Worm (Caenorhabditis elegans) whole organism, late embryonic: ENCODE results near the gene vps-53.
A peak's percentile ranks its signal among the peaks of the same experiment; 100 is the strongest.

ENCODE experiments used
- F13H6.1 ChIP-seq: sonication (generic microtip); optimal IDR thresholded peaks from 2 replicates; lab custom pipeline; 2016; ENCODE audit warnings: missing genetic modification characterization, missing compliant biosample characterization
- K02D7.2 ChIP-seq: sonication (generic microtip); optimal IDR thresholded peaks from 2 replicates; lab custom pipeline; 2017; ENCODE audit warnings: mild to moderate bottlenecking, missing genetic modification characterization, missing compliant biosample characterization
- K09A11.1 ChIP-seq: sonication (generic microtip); optimal IDR thresholded peaks from 2 replicates; lab custom pipeline; 2017; ENCODE audit warnings: antibody characterized with exemption, mild to moderate bottlenecking, missing genetic modification characterization, missing compliant biosample characterization; ENCODE audit not compliant: insufficient read depth
- ahr-1 ChIP-seq: sonication (generic microtip); optimal IDR thresholded peaks from 2 replicates; lab custom pipeline; 2016; ENCODE audit warnings: missing genetic modification characterization, missing compliant biosample characterization
- ama-1 ChIP-seq: fragments of 150-350 bp; optimal IDR thresholded peaks from 2 replicates; lab custom pipeline; 2014
- ceh-18 ChIP-seq: sonication (generic microtip); optimal IDR thresholded peaks from 2 replicates; lab custom pipeline; 2016; ENCODE audit warnings: missing genetic modification characterization, missing compliant biosample characterization
- ceh-22 ChIP-seq: sonication (generic microtip); optimal IDR thresholded peaks from 2 replicates; lab custom pipeline; 2017; ENCODE audit warnings: missing biosample characterization, missing genetic modification characterization
- ceh-30 ChIP-seq: fragments of 150-350 bp; optimal IDR thresholded peaks from 2 replicates; lab custom pipeline; 2014; ENCODE audit warnings: missing biosample characterization, missing genetic modification characterization
- ceh-31 ChIP-seq: sonication (generic microtip); optimal IDR thresholded peaks from 2 replicates; lab custom pipeline; 2016; ENCODE audit warnings: missing genetic modification characterization, missing compliant biosample characterization
- ceh-9 ChIP-seq: sonication (generic microtip); optimal IDR thresholded peaks from 2 replicates; lab custom pipeline; 2016; ENCODE audit warnings: mild to moderate bottlenecking, missing genetic modification characterization, inconsistent platforms, missing compliant biosample characterization
- dve-1 ChIP-seq: sonication (generic microtip); optimal IDR thresholded peaks from 2 replicates; lab custom pipeline; 2017; ENCODE audit warnings: antibody characterized with exemption, mild to moderate bottlenecking, missing genetic modification characterization, missing compliant biosample characterization
- eyg-1 ChIP-seq: sonication (generic microtip); optimal IDR thresholded peaks from 2 replicates; lab custom pipeline; 2016; ENCODE audit warnings: missing genotype, missing genetic modification characterization, missing compliant biosample characterization
- fax-1 ChIP-seq: sonication (generic microtip); optimal IDR thresholded peaks from 2 replicates; lab custom pipeline; 2016; ENCODE audit warnings: missing genotype, missing genetic modification characterization, missing compliant biosample characterization
- fkh-6 ChIP-seq: sonication (generic microtip); optimal IDR thresholded peaks from 2 replicates; lab custom pipeline; 2016; ENCODE audit warnings: missing genetic modification characterization, missing compliant biosample characterization
- gmeb-2 ChIP-seq: sonication (generic microtip); optimal IDR thresholded peaks from 2 replicates; lab custom pipeline; 2016; ENCODE audit warnings: missing genetic modification characterization, inconsistent platforms, missing compliant biosample characterization
- hlh-13 ChIP-seq: fragments of 200-800 bp; sonication (Bioruptor generic); optimal IDR thresholded peaks from 2 replicates; lab custom pipeline; 2018; ENCODE audit warnings: mild to moderate bottlenecking, missing genetic modification characterization, missing compliant biosample characterization
- hlh-15 ChIP-seq: sonication (generic microtip); optimal IDR thresholded peaks from 2 replicates; lab custom pipeline; 2016; ENCODE audit warnings: missing genetic modification characterization, missing compliant biosample characterization
- hlh-8 ChIP-seq: sonication (generic microtip); optimal IDR thresholded peaks from 2 replicates; lab custom pipeline; 2016; ENCODE audit warnings: missing genotype, missing genetic modification characterization, missing compliant biosample characterization
- lim-6 ChIP-seq: sonication (generic microtip); optimal IDR thresholded peaks from 2 replicates; lab custom pipeline; 2016; ENCODE audit warnings: missing genetic modification characterization, missing compliant biosample characterization
- lin-11 ChIP-seq: fragments of 200-800 bp; sonication (Bioruptor generic); optimal IDR thresholded peaks from 2 replicates; lab custom pipeline; 2018; ENCODE audit warnings: mild to moderate bottlenecking, missing genetic modification characterization, missing compliant biosample characterization
- nfya-1 ChIP-seq: sonication (generic microtip); optimal IDR thresholded peaks from 2 replicates; lab custom pipeline; 2017; ENCODE audit warnings: missing genetic modification characterization, mild to moderate bottlenecking, missing compliant biosample characterization, antibody characterized with exemption, moderate library complexity
- nhr-232 ChIP-seq: sonication (generic microtip); optimal IDR thresholded peaks from 2 replicates; lab custom pipeline; 2016; ENCODE audit warnings: missing genetic modification characterization, missing compliant biosample characterization
- npax-4 ChIP-seq: sonication (generic microtip); optimal IDR thresholded peaks from 2 replicates; lab custom pipeline; 2016; ENCODE audit warnings: missing genetic modification characterization, missing compliant biosample characterization
- pat-9 ChIP-seq: fragments of 200-800 bp; sonication (Bioruptor generic); optimal IDR thresholded peaks from 2 replicates; lab custom pipeline; 2018; ENCODE audit warnings: mild to moderate bottlenecking, missing genetic modification characterization, moderate library complexity, missing compliant biosample characterization
- pax-1 ChIP-seq: fragments of 150-350 bp; optimal IDR thresholded peaks from 2 replicates; lab custom pipeline; 2014; ENCODE audit warnings: missing biosample characterization, missing genetic modification characterization
- pha-2 ChIP-seq: sonication (generic microtip); optimal IDR thresholded peaks from 2 replicates; lab custom pipeline; 2017; ENCODE audit warnings: mild to moderate bottlenecking, missing genetic modification characterization, missing compliant biosample characterization
- pqm-1 ChIP-seq: sonication (generic microtip); optimal IDR thresholded peaks from 2 replicates; lab custom pipeline; 2016; ENCODE audit warnings: missing genetic modification characterization, missing compliant biosample characterization
- ref-2 ChIP-seq: sonication (generic microtip); optimal IDR thresholded peaks from 2 replicates; lab custom pipeline; 2016; ENCODE audit warnings: missing genetic modification characterization, missing compliant biosample characterization
- rnt-1 ChIP-seq: sonication (generic microtip); optimal IDR thresholded peaks from 2 replicates; lab custom pipeline; 2016; ENCODE audit warnings: missing genetic modification characterization, missing compliant biosample characterization
- sdc-2 ChIP-seq: sonication (generic microtip); optimal IDR thresholded peaks from 2 replicates; lab custom pipeline; 2016; ENCODE audit warnings: missing genotype, missing genetic modification characterization, missing compliant biosample characterization
- sox-2 ChIP-seq: fragments of 200-800 bp; sonication (Bioruptor generic); IDR thresholded peaks from 2 replicates; pipeline ENCODE4 v1.3.6; 2022; ENCODE audit warnings: missing genetic modification reagents, missing genetic modification characterization, missing compliant biosample characterization
- sox-4 ChIP-seq: sonication (generic microtip); optimal IDR thresholded peaks from 2 replicates; lab custom pipeline; 2017; ENCODE audit warnings: mild to moderate bottlenecking, missing genetic modification characterization, inconsistent platforms, missing compliant biosample characterization
- syd-9 ChIP-seq: sonication (generic microtip); optimal IDR thresholded peaks from 2 replicates; lab custom pipeline; 2016; ENCODE audit warnings: mild to moderate bottlenecking, missing genetic modification characterization, moderate library complexity, missing compliant biosample characterization
- tbx-2 ChIP-seq: sonication (generic microtip); optimal IDR thresholded peaks from 2 replicates; lab custom pipeline; 2016; ENCODE audit warnings: missing genetic modification characterization, missing compliant biosample characterization
- unc-3 ChIP-seq, 2 experiments: fragments of 200-800 bp in 1 of 2; sonication (Bioruptor generic) in 1 of 2; sonication (generic microtip) in 1 of 2; conservative IDR thresholded peaks in 1 of 2; optimal IDR thresholded peaks in 1 of 2; 2 replicates each; pipeline versions ENCODE4 v1.3.6 to Lab custom; 2016 to 2022; ENCODE audit warnings: missing compliant biosample characterization in 2 of 2, missing genetic modification characterization in 2 of 2, missing genetic modification reagents in 1 of 2
- unc-42 ChIP-seq: sonication (generic microtip); optimal IDR thresholded peaks from 2 replicates; lab custom pipeline; 2016; ENCODE audit warnings: missing genotype, missing genetic modification characterization, missing compliant biosample characterization
- unc-55 ChIP-seq: sonication (generic microtip); optimal IDR thresholded peaks from 2 replicates; lab custom pipeline; 2017; ENCODE audit warnings: missing biosample characterization, missing genetic modification reagents, missing genetic modification characterization
- unc-86 ChIP-seq: sonication (generic microtip); optimal IDR thresholded peaks from 2 replicates; lab custom pipeline; 2016; ENCODE audit warnings: missing genetic modification characterization, missing compliant biosample characterization
- ztf-16 ChIP-seq: sonication (generic microtip); optimal IDR thresholded peaks from 2 replicates; lab custom pipeline; 2017; ENCODE audit warnings: missing genetic modification characterization, missing compliant biosample characterization

The vps-53 gene

ce11 chrIII:9744525-9744924 is 12.8 kb downstream of the vps-53 start:
- TF ChIP-seq dve-1 (tag; lab: Kevin White, UChicago) (no peak), K09A11.1 (no peak), lim-6 (tag; lab: Kevin White, UChicago) (no peak), sox-2 (no peak), fax-1 (no peak), pha-2 (tag; lab: Kevin White, UChicago) (no peak), ceh-30 (tag; lab: Kevin White, UChicago) (no peak), rnt-1 (tag; lab: Kevin White, UChicago) (no peak), ztf-16 (no peak), pax-1 (tag; lab: Kevin White, UChicago) (no peak), unc-55 (peak; percentile 14), npax-4 (tag; lab: Kevin White, UChicago) (no peak), ceh-18 (peak; percentile 3), unc-42 (no peak), sox-4 (tag; lab: Kevin White, UChicago) (no peak), ahr-1 (tag; lab: Kevin White, UChicago) (no peak), nfya-1 (no peak)

- TF ChIP-seq F13H6.1 (tag; lab: Kevin White, UChicago) (no peak), unc-86 (tag; lab: Kevin White, UChicago) (no peak), ceh-31 (tag; lab: Kevin White, UChicago) (no peak), ahr-1 (tag; lab: Kevin White, UChicago) (no peak), ama-1 (lab: Kevin White, UChicago) (no peak), eyg-1 (no peak), ceh-9 (tag; lab: Kevin White, UChicago) (no peak), ceh-18 (no peak), gmeb-2 (tag; lab: Kevin White, UChicago) (no peak)
- TF ChIP-seq, all 69 proteins: peak for 0
These were observed 14.1 kb downstream of the vps-53 start, which contains the start of gene T05G5.1 for ce11 chrIII:9743239-9743638. TSS of gene T05G5.1 (minus strand) at chrIII:9743339.

- peak; percentile 0 for TF ChIP-seq nfya-1
- TF ChIP-seq hlh-13 (GFP tag; lab: Kevin White, UChicago) = no peak
- TF ChIP-seq ref-2 (tag; lab: Kevin White, UChicago) = peak; percentile 33
- no peak for TF ChIP-seq hlh-8 (tag; lab: Kevin White, UChicago)
- TF ChIP-seq hlh-15 (tag; lab: Kevin White, UChicago) = no peak
- no peak for TF ChIP-seq fkh-6 (tag; lab: Kevin White, UChicago)
- TF ChIP-seq sdc-2 (tag; lab: Kevin White, UChicago) = no peak
- TF ChIP-seq pqm-1 = no peak
- TF ChIP-seq tbx-2 (tag; lab: Kevin White, UChicago) = peak; percentile 2
- no peak for TF ChIP-seq pat-9 (tag; lab: Kevin White, UChicago)
- TF ChIP-seq rnt-1 (tag; lab: Kevin White, UChicago) = no peak
- no peak for TF ChIP-seq nhr-232
- no peak for TF ChIP-seq unc-3 (GFP tag; conservative IDR thresholded peaks at IDR 0.05; lab: Robert Waterston, UW)
- no peak for TF ChIP-seq unc-3 (tag; optimal IDR thresholded peaks at IDR 0.05; lab: Kevin White, UChicago)
- peak; percentile 57 for TF ChIP-seq unc-55
- no peak for TF ChIP-seq pax-1 (tag; lab: Kevin White, UChicago)
- TF ChIP-seq lim-6 (tag; lab: Kevin White, UChicago) = no peak
These were observed 15.3 kb downstream of the vps-53 start for ce11 chrIII:9741985-9742384.

ce11 chrIII:9740663-9741062 is 16.7 kb downstream of the vps-53 start:
- TF ChIP-seq K02D7.2 (tag; lab: Kevin White, UChicago) (no peak), ceh-22 (tag; lab: Kevin White, UChicago) (no peak), lin-11 (no peak), nfya-1 (peak; percentile 80), syd-9 (tag; lab: Kevin White, UChicago) (no peak)
